Fruit fly (Drosophila melanogaster): ENCODE data around the gene hoe2.

hoe2 gene

dm6 chr2L:4887382-4888219, 48.6 kb downstream of the hoe2 start (continued):
- TF ChIP-seq ftz-f1 (GFP tag; optimal IDR thresholded peaks at IDR 0.05) = peak; percentile 17
- peak; percentile 68 for TF ChIP-seq sob (GFP tag; IDR thresholded peaks at IDR 0.05)
- TF ChIP-seq Sox102F (GFP tag; optimal IDR thresholded peaks at IDR 0.05) = peak; percentile 71
- no peak; the same call in 1 of the 2 replicates for TF ChIP-seq gsb (GFP tag; IDR thresholded peaks at IDR 0.05)
- TF ChIP-seq CG17802 (tag; optimal IDR thresholded peaks at IDR 0.05) = peak; percentile 22
- TF ChIP-seq Max (GFP tag; optimal IDR thresholded peaks at IDR 0.05) = no peak
- no peak for TF ChIP-seq Gsc (GFP tag; IDR thresholded peaks at IDR 0.05)
- TF ChIP-seq MTF-1 (GFP tag; optimal IDR thresholded peaks at IDR 0.05; ENCODE audit: borderline replicate concordance) = no peak
- TF ChIP-seq aop (GFP tag; IDR thresholded peaks at IDR 0.05) = no peak
- no peak for TF ChIP-seq Bdp1 (GFP tag; optimal IDR thresholded peaks at IDR 0.05)
- no peak for TF ChIP-seq YL-1 (GFP tag; optimal IDR thresholded peaks at IDR 0.05)
- no peak for TF ChIP-seq CG16813 (GFP tag; IDR thresholded peaks at IDR 0.05; ENCODE audit: partially characterized antibody)
- no peak for TF ChIP-seq CG17186 (GFP tag; optimal IDR thresholded peaks at IDR 0.05)
- TF ChIP-seq sens (GFP tag) = peak; percentile 95
- TF ChIP-seq CG6175 (GFP tag; IDR thresholded peaks at IDR 0.05) = peak; percentile 45; the same call in 1 of the 3 replicates
- TF ChIP-seq CG10654 (GFP tag; optimal IDR thresholded peaks at IDR 0.05) = peak; percentile 35
- no peak for TF ChIP-seq Jarid2 (GFP tag; optimal IDR thresholded peaks at IDR 0.05)
- peak; percentile 44; the same call in 1 of the 2 replicates for TF ChIP-seq CG11696 (GFP tag; IDR thresholded peaks at IDR 0.05)
- TF ChIP-seq hth (optimal IDR thresholded peaks at IDR 0.05) = no peak
- TF ChIP-seq CG31441 (GFP tag; IDR thresholded peaks at IDR 0.05) = peak; percentile 52
- no peak for TF ChIP-seq Atf3 (GFP tag; optimal IDR thresholded peaks at IDR 0.05)
- peak; percentile 36 for TF ChIP-seq ewg (GFP tag; optimal IDR thresholded peaks at IDR 0.05)
- peak; percentile 56; the same call in 1 of the 2 replicates for TF ChIP-seq ro (GFP tag; IDR thresholded peaks at IDR 0.05)
- TF ChIP-seq CG13287 (GFP tag; IDR thresholded peaks at IDR 0.05; ENCODE audit: partially characterized antibody) = no peak
- TF ChIP-seq CG12769 (tag; optimal IDR thresholded peaks at IDR 0.05) = peak; percentile 69
- TF ChIP-seq CG1603 (tag; optimal IDR thresholded peaks at IDR 0.05) = peak; percentile 85
- peak; percentile 73 for TF ChIP-seq Ada2b (GFP tag; IDR thresholded peaks at IDR 0.05)
- no peak for TF ChIP-seq Side (GFP tag; optimal IDR thresholded peaks at IDR 0.05)
- TF ChIP-seq ham (GFP tag; IDR thresholded peaks at IDR 0.05) = no peak
- TF ChIP-seq Aef1 (GFP tag; IDR thresholded peaks at IDR 0.05) = peak; percentile 64
- no peak for TF ChIP-seq lov (optimal IDR thresholded peaks at IDR 0.05)
- TF ChIP-seq lov (GFP tag; IDR thresholded peaks at IDR 0.05) = peak; percentile 54; the same call in 1 of the 3 replicates
- TF ChIP-seq CG13775 (GFP tag; optimal IDR thresholded peaks at IDR 0.05) = peak; percentile 37
- TF ChIP-seq Myb (GFP tag; optimal IDR thresholded peaks at IDR 0.05) = no peak
- peak; percentile 10 for TF ChIP-seq Antp (GFP tag; optimal IDR thresholded peaks at IDR 0.05)
- peak; percentile 22 for TF ChIP-seq CG6254 (GFP tag; optimal IDR thresholded peaks at IDR 0.05)
- TF ChIP-seq CG10543 (GFP tag; optimal IDR thresholded peaks at IDR 0.05) = no peak
- TF ChIP-seq Lpt (GFP tag; optimal IDR thresholded peaks at IDR 0.05) = no peak
- no peak for TF ChIP-seq CG12299 (tag; optimal IDR thresholded peaks at IDR 0.05)
- TF ChIP-seq Rx (GFP tag; IDR thresholded peaks at IDR 0.05) = peak; percentile 51; the same call in 1 of the 2 replicates
- TF ChIP-seq CG3281 (GFP tag; optimal IDR thresholded peaks at IDR 0.05) = peak; percentile 52
- TF ChIP-seq sc (optimal IDR thresholded peaks at IDR 0.05) = no peak
- TF ChIP-seq sc (GFP tag; optimal IDR thresholded peaks at IDR 0.05) = peak; percentile 23
- peak; percentile 34; the same call in 2 of the 3 replicates for TF ChIP-seq B-H1 (GFP tag; IDR thresholded peaks at IDR 0.05)
- TF ChIP-seq bowl (GFP tag; IDR thresholded peaks at IDR 0.05) = no peak
- no peak for TF ChIP-seq repo (GFP tag; optimal IDR thresholded peaks at IDR 0.05)
- no peak for TF ChIP-seq pfk (GFP tag; optimal IDR thresholded peaks at IDR 0.05)
- TF ChIP-seq vfl (GFP tag; optimal IDR thresholded peaks at IDR 0.05) = no peak
- peak; percentile 56 for TF ChIP-seq Hsf (GFP tag; optimal IDR thresholded peaks at IDR 0.05)
- TF ChIP-seq CG43689 (GFP tag; IDR thresholded peaks at IDR 0.05) = peak; percentile 43; the same call in 1 of the 2 replicates

Data from whole organism, embryonic.